Worm (Caenorhabditis elegans): ENCODE data around the gene sra-14.

DNA sequence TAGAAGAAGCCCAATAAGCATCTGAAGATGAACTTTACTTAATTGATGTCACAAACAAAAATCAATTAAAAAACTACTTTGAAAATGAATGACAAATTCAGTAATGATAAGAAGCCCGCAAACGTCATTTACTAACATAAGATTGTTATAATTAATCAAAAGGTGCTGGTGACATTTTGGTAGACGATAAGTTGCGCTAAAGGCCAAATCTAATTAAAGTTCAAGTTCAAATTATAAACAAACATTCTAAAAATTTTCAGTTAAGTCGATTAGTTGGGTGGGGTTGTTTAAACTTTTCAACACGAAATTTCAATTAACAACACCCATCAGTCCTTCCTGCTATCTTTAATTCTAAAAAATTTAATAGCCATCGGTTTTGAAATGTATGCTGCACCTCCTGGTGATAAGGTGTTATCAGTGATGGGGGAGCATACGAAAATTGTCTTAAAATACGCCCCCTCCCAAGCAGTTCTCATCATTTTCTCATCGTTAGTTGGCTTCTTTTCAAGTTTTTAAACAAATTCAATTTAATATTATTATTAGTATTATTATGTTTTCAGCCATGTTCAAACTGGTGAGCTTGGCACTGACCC, 10.1 kb downstream of the sra-14 start, which contains the start of the genes clec-62 and clec-63:
- TF ChIP-seq W03F9.2 (tag; optimal IDR thresholded peaks at IDR 0.05) = no peak
- TF ChIP-seq him-1 (tag; optimal IDR thresholded peaks at IDR 0.05) = no peak

All from whole organism, L4/young adult.